Fruit fly (Drosophila melanogaster) whole organism, prepupa: ENCODE data around the gene Taf11.
A peak's percentile ranks its signal among the peaks of the same experiment; 100 is the strongest.

Experiments
- Blimp-1 ChIP-seq: fragments of 200-800 bp; sonication (Bioruptor generic); optimal IDR thresholded peaks from 3 replicates; lab custom pipeline; 2017; ENCODE audit warnings: missing biosample characterization, missing genetic modification characterization, mild to moderate bottlenecking, moderate library complexity, missing genetic modification reagents
- CG10631 ChIP-seq: fragments of 200-800 bp; sonication (Bioruptor generic); optimal IDR thresholded peaks from 2 replicates; lab custom pipeline; 2016; ENCODE audit warnings: missing biosample characterization, missing genetic modification characterization
- CG11294 ChIP-seq: fragments of 200-800 bp; sonication (Bioruptor generic); IDR thresholded peaks from 2 replicates; pipeline ENCODE4 v1.3.6; 2022; ENCODE audit warnings: missing biosample characterization, missing genetic modification characterization
- CG11762 ChIP-seq: fragments of 200-800 bp; sonication (Bioruptor generic); optimal IDR thresholded peaks from 3 replicates; lab custom pipeline; 2016; ENCODE audit warnings: missing biosample characterization, missing genetic modification characterization; ENCODE audit not compliant: insufficient read depth
- CG1621 ChIP-seq: fragments of 200-800 bp; sonication (Bioruptor generic); optimal IDR thresholded peaks from 3 replicates; lab custom pipeline; 2018; ENCODE audit warnings: missing biosample characterization, mild to moderate bottlenecking, missing genetic modification characterization
- CG3032 ChIP-seq: fragments of 200-800 bp; optimal IDR thresholded peaks from 2 replicates; lab custom pipeline; 2019; ENCODE audit warnings: missing biosample characterization, mild to moderate bottlenecking, missing genetic modification characterization, moderate library complexity
- CG31627 ChIP-seq: fragments of 200-800 bp; sonication (Bioruptor generic); optimal IDR thresholded peaks from 3 replicates; lab custom pipeline; 2016; ENCODE audit warnings: missing biosample characterization, missing genetic modification characterization
- CG32006 ChIP-seq: fragments of 200-800 bp; sonication (Bioruptor generic); optimal IDR thresholded peaks from 3 replicates; lab custom pipeline; 2017; ENCODE audit warnings: missing biosample characterization, mild to moderate bottlenecking, missing genetic modification characterization
- CG34406 ChIP-seq: fragments of 200-800 bp; sonication (Bioruptor generic); optimal IDR thresholded peaks from 3 replicates; lab custom pipeline; 2016; ENCODE audit warnings: missing biosample characterization, missing genetic modification characterization
- CG3919 ChIP-seq: fragments of 200-800 bp; sonication (Bioruptor generic); optimal IDR thresholded peaks from 3 replicates; lab custom pipeline; 2016; ENCODE audit warnings: missing biosample characterization, missing genetic modification characterization
- CG4318 ChIP-seq: fragments of 200-800 bp; sonication (Bioruptor generic); optimal IDR thresholded peaks from 3 replicates; lab custom pipeline; 2017; ENCODE audit warnings: missing biosample characterization, mild to moderate bottlenecking, missing genetic modification characterization
- CG6808 ChIP-seq: fragments of 200-800 bp; sonication (Bioruptor generic); optimal IDR thresholded peaks from 3 replicates; lab custom pipeline; 2017; ENCODE audit warnings: missing biosample characterization, missing genetic modification characterization, mild to moderate bottlenecking, moderate library complexity, missing genetic modification reagents
- CG7368 ChIP-seq: fragments of 200-800 bp; sonication (Bioruptor generic); optimal IDR thresholded peaks from 3 replicates; lab custom pipeline; 2016; ENCODE audit warnings: missing biosample characterization, missing genetic modification characterization
- CG8319 ChIP-seq: fragments of 200-800 bp; sonication (Bioruptor generic); optimal IDR thresholded peaks from 3 replicates; lab custom pipeline; 2016; ENCODE audit warnings: missing biosample characterization, missing genetic modification characterization
- Eip75B ChIP-seq: fragments of 200-800 bp; sonication (Bioruptor generic); optimal IDR thresholded peaks from 3 replicates; lab custom pipeline; 2016; ENCODE audit warnings: missing biosample characterization, missing genetic modification characterization
- Eip78C ChIP-seq: fragments of 200-800 bp; sonication (Bioruptor generic); peaks from one replicate; lab custom pipeline; 2016; ENCODE audit warnings: missing biosample characterization, missing genetic modification characterization
- Eip93F ChIP-seq: fragments of 200-800 bp; sonication (Bioruptor generic); optimal IDR thresholded peaks from 2 replicates; lab custom pipeline; 2016; ENCODE audit warnings: missing biosample characterization, mild to moderate bottlenecking, missing genetic modification characterization
- Ets21C ChIP-seq: fragments of 200-800 bp; sonication (Bioruptor generic); optimal IDR thresholded peaks from 3 replicates; lab custom pipeline; 2016; ENCODE audit warnings: missing biosample characterization, missing genetic modification characterization
- Ets96B ChIP-seq: fragments of 200-800 bp; optimal IDR thresholded peaks from 2 replicates; lab custom pipeline; 2019; ENCODE audit warnings: missing biosample characterization, mild to moderate bottlenecking, missing genetic modification characterization, moderate library complexity
- Hr4 ChIP-seq: fragments of 200-800 bp; sonication (Bioruptor generic); optimal IDR thresholded peaks from 3 replicates; lab custom pipeline; 2016; ENCODE audit warnings: missing biosample characterization, missing genetic modification characterization
- Lpt ChIP-seq: fragments of 200-800 bp; sonication (Bioruptor generic); optimal IDR thresholded peaks from 3 replicates; lab custom pipeline; 2016; ENCODE audit warnings: missing biosample characterization, missing genetic modification characterization
- Met ChIP-seq: fragments of 200-800 bp; sonication (Bioruptor generic); optimal IDR thresholded peaks from 3 replicates; lab custom pipeline; 2016; ENCODE audit warnings: missing biosample characterization, missing genetic modification characterization
- OdsH ChIP-seq: fragments of 200-800 bp; sonication (Bioruptor generic); optimal IDR thresholded peaks from 3 replicates; lab custom pipeline; 2016; ENCODE audit warnings: missing biosample characterization, missing genetic modification characterization
- Smox ChIP-seq: fragments of 200-800 bp; sonication (Bioruptor generic); optimal IDR thresholded peaks from 3 replicates; lab custom pipeline; 2016; ENCODE audit warnings: missing biosample characterization, missing genetic modification characterization
- Sox14 ChIP-seq: fragments of 200-800 bp; sonication (Bioruptor generic); optimal IDR thresholded peaks from 3 replicates; lab custom pipeline; 2016; ENCODE audit warnings: missing biosample characterization, missing genetic modification characterization
- Sox15 ChIP-seq: fragments of 200-800 bp; sonication (Bioruptor generic); optimal IDR thresholded peaks from 3 replicates; lab custom pipeline; 2016; ENCODE audit warnings: missing biosample characterization, missing genetic modification characterization
- achi ChIP-seq: fragments of 200-800 bp; sonication (Bioruptor generic); optimal IDR thresholded peaks from 3 replicates; lab custom pipeline; 2016; ENCODE audit warnings: missing biosample characterization, missing genetic modification characterization
- cyc ChIP-seq: fragments of 200-800 bp; sonication (Bioruptor generic); optimal IDR thresholded peaks from 3 replicates; lab custom pipeline; 2016; ENCODE audit warnings: missing biosample characterization, missing genetic modification characterization
- dac ChIP-seq: fragments of 200-800 bp; sonication (Bioruptor generic); optimal IDR thresholded peaks from 2 replicates; lab custom pipeline; 2017; ENCODE audit warnings: missing biosample characterization, mild to moderate bottlenecking, missing genetic modification characterization
- dsx ChIP-seq: fragments of 200-800 bp; optimal IDR thresholded peaks from 3 replicates; lab custom pipeline; 2019; ENCODE audit warnings: missing biosample characterization, mild to moderate bottlenecking, missing genetic modification characterization, moderate library complexity; ENCODE audit not compliant: poor library complexity, severe bottlenecking
- eg ChIP-seq: fragments of 200-800 bp; sonication (Bioruptor generic); IDR thresholded peaks from 3 replicates; pipeline ENCODE4 v1.3.6; 2022; ENCODE audit warnings: missing biosample characterization, missing genetic modification characterization
- fd85E ChIP-seq: fragments of 200-800 bp; sonication (Bioruptor generic); optimal IDR thresholded peaks from 3 replicates; lab custom pipeline; 2016; ENCODE audit warnings: missing biosample characterization, missing genetic modification characterization
- net ChIP-seq: fragments of 200-800 bp; sonication (Bioruptor generic); optimal IDR thresholded peaks from 3 replicates; lab custom pipeline; 2016; ENCODE audit warnings: missing biosample characterization, missing genetic modification characterization
- pdm3 ChIP-seq: fragments of 200-800 bp; sonication (Bioruptor generic); optimal IDR thresholded peaks from 3 replicates; lab custom pipeline; 2016; ENCODE audit warnings: missing biosample characterization, missing genetic modification characterization
- spab ChIP-seq: fragments of 200-800 bp; sonication (Bioruptor generic); optimal IDR thresholded peaks from 2 replicates; lab custom pipeline; 2017; ENCODE audit warnings: missing biosample characterization, mild to moderate bottlenecking, missing genetic modification characterization, missing genetic modification reagents
- svp ChIP-seq: fragments of 200-800 bp; sonication (Bioruptor generic); peaks from one replicate; lab custom pipeline; 2016; ENCODE audit warnings: missing biosample characterization, missing genetic modification characterization
- topi ChIP-seq: fragments of 200-800 bp; sonication (Bioruptor generic); optimal IDR thresholded peaks from 3 replicates; lab custom pipeline; 2016; ENCODE audit warnings: missing biosample characterization, missing genetic modification characterization
- vri ChIP-seq: fragments of 200-800 bp; sonication (Bioruptor generic); optimal IDR thresholded peaks from 3 replicates; lab custom pipeline; 2016; ENCODE audit warnings: missing biosample characterization, mild to moderate bottlenecking, missing genetic modification characterization

Taf11 gene

dm6 chr2L:9749745-9750144 is 13.3 kb downstream of the Taf11 start, which contains the start of gene Cyp4e3:
TSS of gene Cyp4e3 (minus strand) at chr2L:9750071.
- TF ChIP-seq svp (GFP tag; lab: Kevin White, UChicago) (peak; percentile 38), CG6808 (GFP tag; lab: Kevin White, UChicago) (no peak)
- TF ChIP-seq, all 60 proteins: peak for 1

DNA sequence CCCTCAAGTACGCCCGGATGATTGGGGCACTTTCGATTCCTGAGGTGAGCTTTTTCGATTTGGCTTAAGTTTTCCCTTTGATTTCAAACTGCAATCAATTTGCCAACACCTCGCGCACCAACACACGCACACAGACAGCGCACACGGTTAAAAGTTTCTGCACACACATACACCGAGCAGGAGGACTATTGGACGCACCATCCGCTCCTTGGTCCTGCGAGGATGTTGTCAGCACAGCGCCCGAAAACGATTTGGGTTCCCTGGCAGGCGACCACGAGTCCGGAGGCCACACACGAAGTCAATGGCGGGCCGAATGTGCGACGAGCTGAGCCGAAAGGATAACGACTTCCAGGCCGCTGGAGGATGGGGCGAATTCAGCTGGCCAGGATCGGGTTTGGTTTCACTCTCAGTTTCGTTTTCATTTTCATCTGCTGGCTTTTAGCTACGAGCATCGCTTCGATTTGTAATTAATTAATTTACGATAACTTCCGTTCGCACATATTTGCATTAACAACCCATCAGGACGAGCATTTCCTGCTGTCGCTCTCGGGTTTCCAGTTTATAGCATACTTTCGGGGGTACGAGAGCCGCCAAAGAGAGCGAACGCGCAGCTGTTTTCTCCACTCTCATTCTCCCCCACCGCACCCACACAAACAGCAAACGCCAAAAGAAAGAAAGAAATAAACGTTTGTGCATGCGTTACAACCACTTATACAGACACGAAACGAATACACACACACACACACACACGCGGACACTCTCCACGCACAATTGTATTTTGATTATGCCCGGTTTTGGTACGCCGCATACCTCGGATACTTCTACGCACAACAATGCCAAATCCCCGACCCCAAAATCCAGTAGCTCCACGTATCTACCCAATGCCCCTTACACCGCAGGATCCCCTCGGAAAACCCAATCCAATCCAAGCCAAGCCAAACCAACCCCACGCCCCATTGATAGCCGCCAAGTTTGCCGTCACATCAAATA is 16.5 kb downstream of the Taf11 start, which contains the start of gene Nckx30C:
Gene Nckx30C, minus strand, starts transcription at position 260 of the 990 bp plus-strand sequence.
- peak; percentile 34 for TF ChIP-seq dac (GFP tag; lab: Kevin White, UChicago)
- TF ChIP-seq fd85E (GFP tag; lab: Kevin White, UChicago), result no peak

DNA sequence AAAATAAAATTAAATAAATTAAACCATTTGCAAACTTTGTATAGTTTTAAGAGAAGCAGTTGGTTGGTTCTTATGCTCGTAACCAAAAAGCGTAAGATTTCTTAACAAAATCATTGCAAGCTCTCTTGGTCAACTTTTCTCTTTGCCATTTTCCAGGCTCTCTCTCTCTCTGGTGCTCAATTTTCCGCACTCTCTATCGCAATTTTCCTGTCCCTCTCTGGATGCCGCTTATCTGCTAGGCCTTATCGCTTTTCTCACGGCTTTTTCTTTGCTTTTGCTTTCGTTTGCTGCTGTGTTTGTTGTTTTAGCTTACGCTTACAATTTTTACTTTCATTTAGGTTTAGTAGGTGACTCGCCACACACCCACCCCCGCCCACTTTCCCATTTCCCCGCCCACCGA is 18.4 kb downstream of the Taf11 start:
- TF ChIP-seq Ets21C (GFP tag; lab: Kevin White, UChicago), result no peak
- TF ChIP-seq Ets96B, result no peak
- TF ChIP-seq topi (GFP tag; lab: Kevin White, UChicago), result no peak
- TF ChIP-seq Eip93F, result no peak
- no peak for TF ChIP-seq dsx (GFP tag; lab: Kevin White, UChicago)
- no peak for TF ChIP-seq Blimp-1
- no peak for TF ChIP-seq vri
- no peak for TF ChIP-seq CG4318
- TF ChIP-seq spab (GFP tag; lab: Kevin White, UChicago), result no peak
- no peak for TF ChIP-seq Met (GFP tag; lab: Kevin White, UChicago)
- TF ChIP-seq achi (GFP tag; lab: Kevin White, UChicago), result no peak
- no peak for TF ChIP-seq fd85E (GFP tag; lab: Kevin White, UChicago)
- no peak for TF ChIP-seq Smox (GFP tag; lab: Kevin White, UChicago)
- no peak for TF ChIP-seq CG32006
- no peak for TF ChIP-seq pdm3 (GFP tag; lab: Kevin White, UChicago)
- no peak for TF ChIP-seq CG34406 (GFP tag; lab: Kevin White, UChicago)

- TF ChIP-seq OdsH (GFP tag; lab: Kevin White, UChicago), result no peak
- 0 out of 3 replicates have a peak, but pooled peaks have one; percentile 9 for TF ChIP-seq eg (GFP tag; lab: Robert Waterston, UW)
Measured at dm6 chr2L:9743823-9744222, 19.2 kb downstream of the Taf11 start.

dm6 chr2L:9739685-9740084 is 23.4 kb downstream of the Taf11 start:
- TF ChIP-seq Eip75B (GFP tag; lab: Kevin White, UChicago), result no peak
- no peak for TF ChIP-seq CG32006
- TF ChIP-seq CG10631 (GFP tag; lab: Kevin White, UChicago), result no peak
- no peak for TF ChIP-seq CG11762
- TF ChIP-seq CG3032 (tag; lab: Kevin White, UChicago), result no peak
- TF ChIP-seq achi (GFP tag; lab: Kevin White, UChicago), result no peak
- TF ChIP-seq Sox15 (GFP tag; lab: Kevin White, UChicago), result no peak
- TF ChIP-seq cyc, result no peak

DNA sequence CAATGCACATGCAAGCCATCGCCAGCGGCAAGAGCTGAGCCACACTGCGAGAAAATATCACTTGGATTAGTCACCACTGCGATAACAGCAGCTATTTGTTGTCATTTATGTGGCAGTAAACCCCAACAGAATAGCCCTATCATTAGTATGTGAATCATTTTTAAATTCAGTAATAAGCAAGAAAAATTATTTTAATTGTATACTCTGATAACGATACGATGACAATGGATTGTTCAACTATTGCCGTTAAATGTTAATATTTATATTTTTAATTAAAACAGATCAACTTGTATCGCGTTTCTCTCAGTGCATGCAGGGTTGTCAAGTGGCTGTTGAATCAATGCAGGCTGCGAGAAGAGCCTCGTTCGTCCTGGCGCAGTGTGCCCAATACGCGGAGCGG is 25.3 kb downstream of the Taf11 start:
- peak; percentile 37 for TF ChIP-seq CG31627 (GFP tag; lab: Kevin White, UChicago)
- peak; percentile 56 for TF ChIP-seq Hr4 (GFP tag; lab: Kevin White, UChicago)
- TF ChIP-seq Eip75B (GFP tag; lab: Kevin White, UChicago), result peak; percentile 8
- no peak for TF ChIP-seq CG7368 (GFP tag; lab: Kevin White, UChicago)
- TF ChIP-seq net, result peak; percentile 15
- peak; percentile 26 for TF ChIP-seq achi (GFP tag; lab: Kevin White, UChicago)
- no peak for TF ChIP-seq Sox15 (GFP tag; lab: Kevin White, UChicago)
- TF ChIP-seq CG3919, result peak; percentile 45
- TF ChIP-seq CG3032 (tag; lab: Kevin White, UChicago), result peak; percentile 28
- no peak for TF ChIP-seq CG11294
- TF ChIP-seq CG1621 (tag; lab: Kevin White, UChicago), result no peak
- peak; percentile 29 for TF ChIP-seq CG4318
- TF ChIP-seq CG8319 (GFP tag; lab: Kevin White, UChicago), result peak; percentile 9
- peak; percentile 68 for TF ChIP-seq svp (GFP tag; lab: Kevin White, UChicago)
- peak; percentile 8 for TF ChIP-seq Sox14 (GFP tag; lab: Kevin White, UChicago)
- TF ChIP-seq Met (GFP tag; lab: Kevin White, UChicago), result peak; percentile 25
- peak; percentile 77 for TF ChIP-seq Eip78C (GFP tag; lab: Kevin White, UChicago)
- TF ChIP-seq CG6808 (GFP tag; lab: Kevin White, UChicago), result peak; percentile 2
- peak; percentile 5 for TF ChIP-seq spab (GFP tag; lab: Kevin White, UChicago)
- no peak for TF ChIP-seq Eip93F
- peak; percentile 44 for TF ChIP-seq CG10631 (GFP tag; lab: Kevin White, UChicago)
- TF ChIP-seq Ets21C (GFP tag; lab: Kevin White, UChicago), result no peak
- TF ChIP-seq Blimp-1, result no peak
- TF ChIP-seq Lpt, result peak; percentile 15
